Worm (Caenorhabditis elegans): Measurements from ENCODE around the gene R05D3.3.

- no peak for TF ChIP-seq lin-13 (tag; optimal IDR thresholded peaks at IDR 0.05)
- no peak for TF ChIP-seq sem-2 (GFP tag; optimal IDR thresholded peaks at IDR 0.05)
- TF ChIP-seq nhr-76 (tag; optimal IDR thresholded peaks at IDR 0.05), result no peak
Observed at ce11 chrIII:8411976-8412375, 48.2 kb downstream of the R05D3.3 start.

Measured in whole organism, mixed stage, embryonic.